Fruit fly (Drosophila melanogaster) whole organism, prepupa: ENCODE measurements around the gene Vha16-2.
A peak's percentile ranks its signal among the peaks of the same experiment; 100 is the strongest.

ENCODE experiments used
- CG11294 ChIP-seq: fragments of 200-800 bp; sonication (Bioruptor generic); IDR thresholded peaks from 2 replicates; pipeline ENCODE4 v1.3.6; 2022; ENCODE audit warnings: missing biosample characterization, missing genetic modification characterization
- CG11762 ChIP-seq: fragments of 200-800 bp; sonication (Bioruptor generic); optimal IDR thresholded peaks from 3 replicates; lab custom pipeline; 2016; ENCODE audit warnings: missing biosample characterization, missing genetic modification characterization; ENCODE audit not compliant: insufficient read depth
- CG11902 ChIP-seq: fragments of 200-800 bp; sonication (Bioruptor generic); optimal IDR thresholded peaks from 3 replicates; lab custom pipeline; 2016; ENCODE audit warnings: missing biosample characterization, missing genetic modification characterization
- CG15336 ChIP-seq: fragments of 200-800 bp; sonication (Bioruptor generic); IDR thresholded peaks from 2 replicates; pipeline ENCODE4 v1.3.6; 2022; ENCODE audit warnings: missing biosample characterization, missing genetic modification characterization
- CG1621 ChIP-seq: fragments of 200-800 bp; sonication (Bioruptor generic); optimal IDR thresholded peaks from 3 replicates; lab custom pipeline; 2018; ENCODE audit warnings: missing biosample characterization, mild to moderate bottlenecking, missing genetic modification characterization
- CG16779 ChIP-seq: fragments of 200-800 bp; sonication (Bioruptor generic); optimal IDR thresholded peaks from 3 replicates; lab custom pipeline; 2017; ENCODE audit warnings: missing biosample characterization, mild to moderate bottlenecking, missing genetic modification characterization
- CG34406 ChIP-seq: fragments of 200-800 bp; sonication (Bioruptor generic); optimal IDR thresholded peaks from 3 replicates; lab custom pipeline; 2016; ENCODE audit warnings: missing biosample characterization, missing genetic modification characterization
- CG3919 ChIP-seq: fragments of 200-800 bp; sonication (Bioruptor generic); optimal IDR thresholded peaks from 3 replicates; lab custom pipeline; 2016; ENCODE audit warnings: missing biosample characterization, missing genetic modification characterization
- CG4318 ChIP-seq: fragments of 200-800 bp; sonication (Bioruptor generic); optimal IDR thresholded peaks from 3 replicates; lab custom pipeline; 2017; ENCODE audit warnings: missing biosample characterization, mild to moderate bottlenecking, missing genetic modification characterization
- CG6163 ChIP-seq: fragments of 200-800 bp; sonication (Bioruptor generic); IDR thresholded peaks from 3 replicates; pipeline ENCODE4 v1.3.6; 2022; ENCODE audit warnings: missing biosample characterization, missing genetic modification characterization
- CG6276 ChIP-seq: fragments of 200-800 bp; sonication (Bioruptor generic); optimal IDR thresholded peaks from 2 replicates; lab custom pipeline; 2017; ENCODE audit warnings: missing biosample characterization, mild to moderate bottlenecking, missing genetic modification characterization
- CG6792 ChIP-seq: fragments of 200-800 bp; sonication (Bioruptor generic); optimal IDR thresholded peaks from 3 replicates; lab custom pipeline; 2016; ENCODE audit warnings: missing biosample characterization, missing genetic modification characterization
- CG6808 ChIP-seq: fragments of 200-800 bp; sonication (Bioruptor generic); optimal IDR thresholded peaks from 3 replicates; lab custom pipeline; 2017; ENCODE audit warnings: missing biosample characterization, missing genetic modification characterization, mild to moderate bottlenecking, moderate library complexity, missing genetic modification reagents
- CG7368 ChIP-seq: fragments of 200-800 bp; sonication (Bioruptor generic); optimal IDR thresholded peaks from 3 replicates; lab custom pipeline; 2016; ENCODE audit warnings: missing biosample characterization, missing genetic modification characterization
- CG8632 ChIP-seq: fragments of 200-800 bp; sonication (Bioruptor generic); optimal IDR thresholded peaks from 3 replicates; lab custom pipeline; 2016; ENCODE audit warnings: missing biosample characterization, missing genetic modification characterization
- Eip75B ChIP-seq: fragments of 200-800 bp; sonication (Bioruptor generic); optimal IDR thresholded peaks from 3 replicates; lab custom pipeline; 2016; ENCODE audit warnings: missing biosample characterization, missing genetic modification characterization
- Eip93F ChIP-seq: fragments of 200-800 bp; sonication (Bioruptor generic); optimal IDR thresholded peaks from 2 replicates; lab custom pipeline; 2016; ENCODE audit warnings: missing biosample characterization, mild to moderate bottlenecking, missing genetic modification characterization
- Ets96B ChIP-seq: fragments of 200-800 bp; optimal IDR thresholded peaks from 2 replicates; lab custom pipeline; 2019; ENCODE audit warnings: missing biosample characterization, mild to moderate bottlenecking, missing genetic modification characterization, moderate library complexity
- Gug ChIP-seq: fragments of 200-800 bp; sonication (Bioruptor generic); IDR thresholded peaks from 2 replicates; pipeline ENCODE4 v1.3.6; 2022; ENCODE audit warnings: missing biosample characterization, missing genetic modification characterization
- Hr38 ChIP-seq: sonication (Bioruptor generic); optimal IDR thresholded peaks from 2 replicates; lab custom pipeline; 2016; ENCODE audit warnings: missing biosample characterization, missing genetic modification characterization
- Hr39 ChIP-seq: fragments of 200-800 bp; sonication (Bioruptor generic); optimal IDR thresholded peaks from 2 replicates; lab custom pipeline; 2016; ENCODE audit warnings: missing biosample characterization, missing genetic modification characterization
- Hr4 ChIP-seq: fragments of 200-800 bp; sonication (Bioruptor generic); optimal IDR thresholded peaks from 3 replicates; lab custom pipeline; 2016; ENCODE audit warnings: missing biosample characterization, missing genetic modification characterization
- Met ChIP-seq: fragments of 200-800 bp; sonication (Bioruptor generic); optimal IDR thresholded peaks from 3 replicates; lab custom pipeline; 2016; ENCODE audit warnings: missing biosample characterization, missing genetic modification characterization
- OdsH ChIP-seq: fragments of 200-800 bp; sonication (Bioruptor generic); optimal IDR thresholded peaks from 3 replicates; lab custom pipeline; 2016; ENCODE audit warnings: missing biosample characterization, missing genetic modification characterization
- Smox ChIP-seq: fragments of 200-800 bp; sonication (Bioruptor generic); optimal IDR thresholded peaks from 3 replicates; lab custom pipeline; 2016; ENCODE audit warnings: missing biosample characterization, missing genetic modification characterization
- Sox102F ChIP-seq: fragments of 200-800 bp; sonication (Bioruptor generic); optimal IDR thresholded peaks from 2 replicates; lab custom pipeline; 2016; ENCODE audit warnings: missing biosample characterization, mild to moderate bottlenecking, missing genetic modification characterization
- Sox15 ChIP-seq: fragments of 200-800 bp; sonication (Bioruptor generic); optimal IDR thresholded peaks from 3 replicates; lab custom pipeline; 2016; ENCODE audit warnings: missing biosample characterization, missing genetic modification characterization
- achi ChIP-seq: fragments of 200-800 bp; sonication (Bioruptor generic); optimal IDR thresholded peaks from 3 replicates; lab custom pipeline; 2016; ENCODE audit warnings: missing biosample characterization, missing genetic modification characterization
- acj6 ChIP-seq: fragments of 200-800 bp; sonication (Bioruptor generic); optimal IDR thresholded peaks from 3 replicates; lab custom pipeline; 2016; ENCODE audit warnings: missing biosample characterization, missing genetic modification characterization
- cyc ChIP-seq: fragments of 200-800 bp; sonication (Bioruptor generic); optimal IDR thresholded peaks from 3 replicates; lab custom pipeline; 2016; ENCODE audit warnings: missing biosample characterization, missing genetic modification characterization
- dsx ChIP-seq: fragments of 200-800 bp; optimal IDR thresholded peaks from 3 replicates; lab custom pipeline; 2019; ENCODE audit warnings: missing biosample characterization, mild to moderate bottlenecking, missing genetic modification characterization, moderate library complexity; ENCODE audit not compliant: poor library complexity, severe bottlenecking
- eg ChIP-seq: fragments of 200-800 bp; sonication (Bioruptor generic); IDR thresholded peaks from 3 replicates; pipeline ENCODE4 v1.3.6; 2022; ENCODE audit warnings: missing biosample characterization, missing genetic modification characterization
- esn ChIP-seq: fragments of 200-800 bp; sonication (Bioruptor generic); optimal IDR thresholded peaks from 2 replicates; lab custom pipeline; 2016; ENCODE audit warnings: missing biosample characterization, mild to moderate bottlenecking, missing genetic modification characterization, moderate library complexity
- fd59A ChIP-seq: fragments of 200-800 bp; sonication (Bioruptor generic); optimal IDR thresholded peaks from 2 replicates; lab custom pipeline; 2017; ENCODE audit warnings: missing biosample characterization, mild to moderate bottlenecking, missing genetic modification characterization, missing genetic modification reagents
- fkh ChIP-seq: fragments of 200-800 bp; sonication (Bioruptor generic); optimal IDR thresholded peaks from 3 replicates; lab custom pipeline; 2017; ENCODE audit warnings: missing biosample characterization, mild to moderate bottlenecking, missing genetic modification characterization, moderate library complexity
- lz ChIP-seq: fragments of 200-800 bp; sonication (Bioruptor generic); optimal IDR thresholded peaks from 3 replicates; lab custom pipeline; 2016; ENCODE audit warnings: missing biosample characterization, missing genetic modification characterization
- net ChIP-seq: fragments of 200-800 bp; sonication (Bioruptor generic); optimal IDR thresholded peaks from 3 replicates; lab custom pipeline; 2016; ENCODE audit warnings: missing biosample characterization, missing genetic modification characterization
- pdm3 ChIP-seq: fragments of 200-800 bp; sonication (Bioruptor generic); optimal IDR thresholded peaks from 3 replicates; lab custom pipeline; 2016; ENCODE audit warnings: missing biosample characterization, missing genetic modification characterization
- spab ChIP-seq: fragments of 200-800 bp; sonication (Bioruptor generic); optimal IDR thresholded peaks from 2 replicates; lab custom pipeline; 2017; ENCODE audit warnings: missing biosample characterization, mild to moderate bottlenecking, missing genetic modification characterization, missing genetic modification reagents
- ss ChIP-seq, 2 experiments: fragments of 200-800 bp; sonication (Bioruptor generic); optimal IDR thresholded peaks; 2 replicates in 1 of 2; 3 replicates in 1 of 2; lab custom pipeline; 2017 to 2018; ENCODE audit warnings: mild to moderate bottlenecking in 2 of 2, missing biosample characterization in 2 of 2, missing genetic modification characterization in 2 of 2, moderate library complexity in 1 of 2
- topi ChIP-seq: fragments of 200-800 bp; sonication (Bioruptor generic); optimal IDR thresholded peaks from 3 replicates; lab custom pipeline; 2016; ENCODE audit warnings: missing biosample characterization, missing genetic modification characterization
- vri ChIP-seq: fragments of 200-800 bp; sonication (Bioruptor generic); optimal IDR thresholded peaks from 3 replicates; lab custom pipeline; 2016; ENCODE audit warnings: missing biosample characterization, mild to moderate bottlenecking, missing genetic modification characterization

The Vha16-2 gene

DNA sequence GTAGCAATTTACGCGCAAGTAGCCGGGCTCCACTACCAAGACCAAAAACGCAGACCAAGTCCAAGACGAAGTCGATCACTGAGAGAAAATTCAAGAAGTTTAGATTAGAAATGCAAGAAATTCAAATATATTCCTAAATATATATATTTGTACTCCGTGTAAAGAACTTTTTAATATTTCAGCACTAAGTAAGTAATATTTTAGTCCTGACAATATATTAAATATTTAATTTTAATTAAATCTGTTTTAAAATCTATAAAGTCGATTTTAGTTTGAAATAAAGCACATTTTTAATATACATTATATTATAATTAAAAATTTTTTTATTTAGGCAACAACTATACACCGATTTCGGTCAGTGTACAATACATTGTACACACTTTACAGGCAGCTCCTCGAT is 7.8 kb upstream of the Vha16-2 start (continued):
- TF ChIP-seq vri (GFP tag; lab: Kevin White, UChicago) (no peak), CG3919 (GFP tag; lab: Kevin White, UChicago) (peak; percentile 8), esn (peak; percentile 45), Ets96B (tag; lab: Kevin White, UChicago) (peak; percentile 54), spab (GFP tag; lab: Kevin White, UChicago) (peak; percentile 19), Gug (GFP tag; lab: Robert Waterston, UW) (no peak), lz (GFP tag; lab: Kevin White, UChicago) (peak; percentile 5), CG6276 (GFP tag; lab: Kevin White, UChicago) (no peak), CG1621 (tag; lab: Kevin White, UChicago) (no peak), net (GFP tag; lab: Kevin White, UChicago) (no peak), CG11902 (no peak), eg (GFP tag; lab: Robert Waterston, UW) (no peak)

- TF ChIP-seq net (GFP tag; lab: Kevin White, UChicago), result no peak
- TF ChIP-seq Eip93F, result no peak
- peak; percentile 92 for TF ChIP-seq dsx
- no peak for TF ChIP-seq topi (GFP tag; lab: Kevin White, UChicago)
- TF ChIP-seq CG3919 (GFP tag; lab: Kevin White, UChicago), result no peak
- TF ChIP-seq fkh (GFP tag; lab: Kevin White, UChicago), result no peak
These were observed 2.4 kb upstream of the Vha16-2 start for dm6 chr3L:11472388-11472787.

DNA sequence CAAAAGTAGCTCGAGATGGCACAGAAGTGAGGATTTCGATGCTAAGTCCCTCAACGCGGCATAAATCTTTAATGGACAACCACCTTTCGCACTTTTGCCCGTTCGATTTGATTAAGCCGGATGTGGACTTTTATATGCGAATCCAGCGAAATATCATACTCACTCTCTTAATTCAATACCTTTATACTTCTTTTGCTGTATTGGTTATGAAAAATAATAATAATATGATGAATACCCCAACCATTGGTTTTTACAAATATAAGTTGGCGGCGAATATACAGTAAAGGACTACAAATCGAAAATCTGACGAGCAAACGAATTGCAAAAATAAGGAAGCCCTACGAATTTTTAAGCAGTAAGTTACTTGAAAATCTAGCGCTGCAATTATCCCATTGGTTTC is 1.8 kb upstream of the Vha16-2 start, which contains the start of gene Vha16-3:
Gene Vha16-3 (plus strand): TSS at position 301 of the 400 bp plus-strand sequence.
- TF ChIP-seq topi (GFP tag; lab: Kevin White, UChicago), result no peak
- TF ChIP-seq CG6808, result no peak
- no peak for TF ChIP-seq Hr4 (GFP tag; lab: Kevin White, UChicago)
- no peak for TF ChIP-seq pdm3 (GFP tag; lab: Kevin White, UChicago)
- TF ChIP-seq Eip75B (GFP tag; lab: Kevin White, UChicago), result no peak
- TF ChIP-seq fd59A (GFP tag; lab: Kevin White, UChicago), result no peak
- no peak for TF ChIP-seq CG16779 (tag; lab: Kevin White, UChicago)
- no peak for TF ChIP-seq lz (GFP tag; lab: Kevin White, UChicago)
- TF ChIP-seq Ets96B (tag; lab: Kevin White, UChicago), result no peak
- no peak for TF ChIP-seq net (GFP tag; lab: Kevin White, UChicago)
- no peak for TF ChIP-seq eg (GFP tag; lab: Robert Waterston, UW)
- TF ChIP-seq spab (GFP tag; lab: Kevin White, UChicago), result no peak
- TF ChIP-seq CG6792, result no peak
- no peak for TF ChIP-seq esn
- no peak for TF ChIP-seq Met
- no peak for TF ChIP-seq CG7368
- no peak for TF ChIP-seq OdsH

DNA sequence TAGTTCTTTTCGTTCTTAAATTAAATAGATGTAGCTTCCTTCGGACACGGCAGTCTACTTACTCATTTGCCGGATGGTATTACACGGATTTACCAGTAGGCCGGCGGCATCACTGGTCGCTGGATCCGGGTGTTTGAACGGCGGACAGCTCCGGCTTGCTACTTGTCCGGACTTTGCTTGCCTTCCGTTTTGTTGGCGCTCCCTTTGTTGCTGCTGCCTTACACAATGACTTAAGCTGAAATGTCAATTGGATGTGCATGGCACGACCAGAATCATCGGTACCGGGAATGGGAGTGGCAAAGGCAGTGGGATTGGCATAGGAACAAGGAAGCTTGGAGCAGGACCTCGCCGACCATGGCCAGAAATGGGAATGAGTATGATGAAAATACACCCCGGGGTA is 5.5 kb downstream of the Vha16-2 start:
- no peak for TF ChIP-seq ss (GFP tag; optimal IDR thresholded peaks at IDR 0.05; lab: Kevin White, UChicago)
- TF ChIP-seq achi (GFP tag; lab: Kevin White, UChicago), result no peak
- no peak for TF ChIP-seq Eip75B (GFP tag; lab: Kevin White, UChicago)
- no peak for TF ChIP-seq CG8632 (GFP tag; lab: Kevin White, UChicago)
- TF ChIP-seq CG11762 (GFP tag; lab: Kevin White, UChicago), result no peak
- no peak for TF ChIP-seq esn
- no peak for TF ChIP-seq pdm3 (GFP tag; lab: Kevin White, UChicago)

- TF ChIP-seq CG15336 (GFP tag; lab: Robert Waterston, UW) (peak; percentile 47; the same call in 1 of the 2 replicates), lz (GFP tag; lab: Kevin White, UChicago) (peak; percentile 69), CG8632 (GFP tag; lab: Kevin White, UChicago) (peak; percentile 53), CG11294 (GFP tag; lab: Robert Waterston, UW) (no peak), CG4318 (GFP tag; lab: Kevin White, UChicago) (peak; percentile 65), CG34406 (peak; percentile 55), Eip93F (no peak), esn (peak; percentile 75), CG11762 (GFP tag; lab: Kevin White, UChicago) (peak; percentile 51), acj6 (GFP tag; lab: Kevin White, UChicago) (peak; percentile 75), cyc (GFP tag; lab: Kevin White, UChicago) (peak; percentile 49), Gug (GFP tag; lab: Robert Waterston, UW) (peak; percentile 28; the same call in 1 of the 2 replicates), Smox (peak; percentile 63), Hr39 (GFP tag; lab: Kevin White, UChicago) (peak; percentile 71), dsx (peak; percentile 61), Ets96B (tag; lab: Kevin White, UChicago) (peak; percentile 77), Sox15 (GFP tag; lab: Kevin White, UChicago) (peak; percentile 54), pdm3 (GFP tag; lab: Kevin White, UChicago) (peak; percentile 71), Hr38 (GFP tag; lab: Kevin White, UChicago) (no peak), Sox102F (GFP tag; lab: Kevin White, UChicago) (peak; percentile 66), CG6163 (GFP tag; lab: Robert Waterston, UW) (peak; percentile 56; the same call in 2 of the 3 replicates)
These were observed 8.4 kb downstream of the Vha16-2 start for dm6 chr3L:11483135-11483534.
